Fruit fly (Drosophila melanogaster): ENCODE data around the gene Prps.

Gene Prps

DNA sequence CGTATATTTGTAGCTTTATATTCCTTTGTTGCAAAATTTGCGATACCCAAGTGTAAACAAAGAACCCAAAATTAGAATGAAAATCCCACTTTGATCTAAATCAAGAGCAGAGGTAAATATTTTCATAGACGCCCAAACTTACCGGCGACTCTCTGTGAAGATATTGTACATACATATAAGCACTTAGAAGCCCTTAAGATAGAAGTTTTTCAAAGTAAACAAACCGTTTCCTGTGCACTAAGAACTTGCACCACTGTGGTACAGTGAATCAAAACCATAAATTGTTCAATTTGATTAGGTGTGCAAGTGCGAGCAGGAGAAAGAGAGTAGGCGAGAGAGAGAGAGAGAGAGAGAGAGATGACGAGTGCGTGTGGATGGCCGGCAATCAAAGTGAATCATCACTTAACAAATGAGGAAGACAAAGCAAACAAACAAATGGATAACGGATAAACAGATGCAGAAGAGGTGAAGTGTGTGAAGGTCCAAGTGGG is 18.4 kb downstream of the Prps start:
- TF ChIP-seq brk (GFP tag; optimal IDR thresholded peaks at IDR 0.05) (no peak), Hnf4 (GFP tag; optimal IDR thresholded peaks at IDR 0.05) (no peak), Jra (GFP tag; optimal IDR thresholded peaks at IDR 0.05) (peak; percentile 80), h (GFP tag; optimal IDR thresholded peaks at IDR 0.05) (peak; percentile 42), Hr83 (GFP tag; optimal IDR thresholded peaks at IDR 0.05; ENCODE audit: poor library complexity, severe bottlenecking) (no peak), Myc (optimal IDR thresholded peaks at IDR 0.05) (no peak), dsf (GFP tag; optimal IDR thresholded peaks at IDR 0.05; ENCODE audit: borderline replicate concordance) (no peak), tai (GFP tag; optimal IDR thresholded peaks at IDR 0.05) (no peak), Dif (GFP tag; optimal IDR thresholded peaks at IDR 0.05; ENCODE audit: partially characterized antibody) (peak; percentile 54), ey (GFP tag; optimal IDR thresholded peaks at IDR 0.05) (peak; percentile 29), woc (GFP tag; optimal IDR thresholded peaks at IDR 0.05) (peak; percentile 25), HLH106 (tag; optimal IDR thresholded peaks at IDR 0.05) (no peak), Rel (GFP tag; optimal IDR thresholded peaks at IDR 0.05) (no peak), Rel (tag; optimal IDR thresholded peaks at IDR 0.05) (peak; percentile 5), GATAd (GFP tag; optimal IDR thresholded peaks at IDR 0.05) (no peak), foxo (GFP tag; optimal IDR thresholded peaks at IDR 0.05) (peak in 1 of 2 experiments; percentile 29), dl (GFP tag; optimal IDR thresholded peaks at IDR 0.05; ENCODE audit: insufficient read depth in 1 of 2, partially characterized antibody in 2 of 2) (no peak), psq (GFP tag; optimal IDR thresholded peaks at IDR 0.05) (peak; percentile 71), br (GFP tag; optimal IDR thresholded peaks at IDR 0.05) (peak; percentile 5), sage (GFP tag; optimal IDR thresholded peaks at IDR 0.05) (no peak), rgr (GFP tag; optimal IDR thresholded peaks at IDR 0.05) (peak; percentile 17)

DNA sequence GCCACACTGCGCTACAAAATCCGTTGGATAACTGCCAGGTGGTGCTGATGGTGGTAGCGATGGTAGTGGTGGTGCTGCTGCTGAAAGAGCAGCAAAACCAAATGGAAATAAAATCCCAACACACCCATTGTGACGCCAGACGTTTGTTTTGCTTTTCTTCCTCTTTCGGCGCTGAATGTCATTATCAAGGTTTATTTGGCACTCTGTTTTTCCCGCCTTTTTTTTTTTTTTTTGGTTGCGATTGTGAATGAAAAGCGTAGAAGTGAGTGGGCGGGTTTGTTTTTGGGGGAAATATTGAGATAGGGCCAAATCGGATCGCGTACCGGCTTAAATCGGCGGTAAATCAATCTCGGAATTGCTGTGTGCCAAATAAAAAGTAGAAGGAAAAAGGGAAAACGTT is 19.2 kb downstream of the Prps start:
- TF ChIP-seq Rel (GFP tag; optimal IDR thresholded peaks at IDR 0.05) (no peak), Rel (tag; optimal IDR thresholded peaks at IDR 0.05) (peak; percentile 60), rgr (GFP tag; optimal IDR thresholded peaks at IDR 0.05) (no peak), OdsH (GFP tag; optimal IDR thresholded peaks at IDR 0.05) (no peak), GATAd (GFP tag; optimal IDR thresholded peaks at IDR 0.05) (no peak), Abd-B (GFP tag; optimal IDR thresholded peaks at IDR 0.05) (no peak), CrebA (GFP tag; optimal IDR thresholded peaks at IDR 0.05; ENCODE audit: borderline replicate concordance) (no peak)

dm6 chr3L:9675528-9675963 is 21.0 kb downstream of the Prps start:
- TF ChIP-seq psq (GFP tag; optimal IDR thresholded peaks at IDR 0.05) (peak; percentile 42), dl (GFP tag; optimal IDR thresholded peaks at IDR 0.05; ENCODE audit: insufficient read depth in 1 of 2, partially characterized antibody in 2 of 2) (no peak), rgr (GFP tag; optimal IDR thresholded peaks at IDR 0.05) (peak; percentile 18), pan (optimal IDR thresholded peaks at IDR 0.05) (no peak), Dif (GFP tag; optimal IDR thresholded peaks at IDR 0.05; ENCODE audit: partially characterized antibody) (peak; percentile 43), Abd-B (GFP tag; optimal IDR thresholded peaks at IDR 0.05) (no peak), Hr83 (GFP tag; optimal IDR thresholded peaks at IDR 0.05; ENCODE audit: poor library complexity, severe bottlenecking) (no peak), Mio (GFP tag; optimal IDR thresholded peaks at IDR 0.05) (no peak), brk (GFP tag; optimal IDR thresholded peaks at IDR 0.05) (no peak), dmrt93B (GFP tag; optimal IDR thresholded peaks at IDR 0.05) (no peak), fru (GFP tag; optimal IDR thresholded peaks at IDR 0.05) (peak; percentile 9), sage (GFP tag; optimal IDR thresholded peaks at IDR 0.05) (peak; percentile 82), Jra (GFP tag; optimal IDR thresholded peaks at IDR 0.05) (no peak), foxo (GFP tag; optimal IDR thresholded peaks at IDR 0.05) (peak in 1 of 2 experiments; percentile 77), CrebA (GFP tag; optimal IDR thresholded peaks at IDR 0.05; ENCODE audit: borderline replicate concordance) (no peak), CG9705 (GFP tag; optimal IDR thresholded peaks at IDR 0.05) (peak; percentile 59), Myc (optimal IDR thresholded peaks at IDR 0.05) (no peak), h (GFP tag; optimal IDR thresholded peaks at IDR 0.05) (peak; percentile 66), woc (GFP tag; optimal IDR thresholded peaks at IDR 0.05) (no peak), Vsx2 (GFP tag; optimal IDR thresholded peaks at IDR 0.05; ENCODE audit: partially characterized antibody) (no peak), HLH106 (tag; optimal IDR thresholded peaks at IDR 0.05) (peak; percentile 25), Rel (GFP tag; optimal IDR thresholded peaks at IDR 0.05) (peak; percentile 90), Rel (tag; optimal IDR thresholded peaks at IDR 0.05) (peak; percentile 74), Sp1 (GFP tag; optimal IDR thresholded peaks at IDR 0.05) (peak; percentile 93), sv (GFP tag; optimal IDR thresholded peaks at IDR 0.05) (no peak), GATAd (GFP tag; optimal IDR thresholded peaks at IDR 0.05) (no peak), br (GFP tag; optimal IDR thresholded peaks at IDR 0.05) (peak; percentile 59), tai (GFP tag; optimal IDR thresholded peaks at IDR 0.05) (no peak), lola (GFP tag; optimal IDR thresholded peaks at IDR 0.05) (no peak), Hr78 (GFP tag; optimal IDR thresholded peaks at IDR 0.05) (no peak), dsf (GFP tag; optimal IDR thresholded peaks at IDR 0.05; ENCODE audit: borderline replicate concordance) (no peak), jim (GFP tag; optimal IDR thresholded peaks at IDR 0.05) (peak; percentile 83), OdsH (GFP tag; optimal IDR thresholded peaks at IDR 0.05) (peak; percentile 13), N (GFP tag; optimal IDR thresholded peaks at IDR 0.05) (no peak), Hnf4 (GFP tag; optimal IDR thresholded peaks at IDR 0.05) (peak; percentile 32), ey (GFP tag; optimal IDR thresholded peaks at IDR 0.05) (no peak), Dfd (GFP tag; optimal IDR thresholded peaks at IDR 0.05) (no peak), CG32264 (GFP tag; optimal IDR thresholded peaks at IDR 0.05) (peak; percentile 77), usp (GFP tag; optimal IDR thresholded peaks at IDR 0.05) (no peak)
